Worm (Caenorhabditis elegans): Measurements from ENCODE around the gene F59B1.8.

The F59B1.8 gene

DNA sequence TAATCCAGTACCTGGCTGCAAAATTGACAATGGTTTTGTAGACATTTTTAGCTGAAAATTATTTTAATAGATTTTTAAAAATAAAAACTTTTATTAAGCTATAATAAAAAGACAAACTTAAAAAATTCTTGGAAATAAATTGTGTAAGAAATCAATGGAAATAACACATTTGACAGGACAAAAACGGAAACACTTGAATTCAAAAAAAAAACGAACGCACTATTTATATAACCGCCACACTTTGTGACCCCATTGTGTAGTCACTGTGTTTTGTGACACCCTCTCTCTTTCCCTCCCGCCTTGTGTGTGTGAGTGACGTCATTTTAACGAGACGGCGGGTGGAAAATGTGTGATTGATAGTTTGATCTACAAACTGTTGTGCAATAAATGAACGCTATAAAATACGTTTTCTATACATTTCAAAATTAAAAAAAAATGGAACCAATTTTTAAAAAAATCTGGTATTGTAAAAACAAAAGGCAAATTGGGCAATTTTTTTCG lies at the start of gene F59B1.8:
F59B1.8 (minus strand) TSS at position 51 of the 501 bp plus-strand sequence.
- no peak for TF ChIP-seq unc-62 (GFP tag; optimal IDR thresholded peaks at IDR 0.05)

ce11 chrV:3693657-3694056 lies 49.6 kb upstream of the F59B1.8 start:
- TF ChIP-seq unc-62 (GFP tag; optimal IDR thresholded peaks at IDR 0.05) = no peak

- TF ChIP-seq unc-62 (GFP tag; optimal IDR thresholded peaks at IDR 0.05) = no peak
Measured at ce11 chrV:3692613-3693012, 48.6 kb upstream of the F59B1.8 start.

- no peak for TF ChIP-seq unc-62 (GFP tag; optimal IDR thresholded peaks at IDR 0.05)
Measured at ce11 chrV:3688733-3689132, 44.7 kb upstream of the F59B1.8 start.

ce11 chrV:3686899-3687298 lies 42.9 kb upstream of the F59B1.8 start, which contains the start of gene unc-132:
Gene unc-132, plus strand, starts transcription at chrV:3687106.
- no peak for TF ChIP-seq unc-62 (GFP tag; optimal IDR thresholded peaks at IDR 0.05)

ce11 chrV:3686292-3686691 lies 42.2 kb upstream of the F59B1.8 start:
- no peak for TF ChIP-seq unc-62 (GFP tag; optimal IDR thresholded peaks at IDR 0.05)

ce11 chrV:3685790-3686208 lies 41.8 kb upstream of the F59B1.8 start, which contains the start of gene W08A12.2:
Gene W08A12.2, minus strand, starts transcription at chrV:3685892.
- no peak for TF ChIP-seq unc-62 (GFP tag; optimal IDR thresholded peaks at IDR 0.05)

DNA sequence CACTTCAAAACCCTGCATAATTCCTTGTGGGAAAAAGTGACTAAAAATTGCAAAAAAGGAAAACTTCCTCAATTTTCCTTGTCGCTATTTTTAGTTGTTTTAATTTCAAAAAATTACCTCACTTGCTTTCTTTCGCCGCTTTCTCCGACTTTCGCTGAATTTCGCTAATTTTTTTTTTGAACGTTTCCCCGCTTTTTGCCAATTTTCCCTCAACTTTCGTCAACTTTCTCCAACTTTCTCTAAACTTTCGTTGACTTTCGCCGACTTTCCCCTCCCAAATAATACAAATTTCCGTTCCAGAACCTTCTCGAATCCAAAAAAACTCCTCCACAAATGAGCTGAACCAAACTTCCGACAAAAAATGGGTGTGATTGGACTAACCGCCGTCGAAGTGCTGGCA lies 38.5 kb upstream of the F59B1.8 start, which contains the start of gene W08A12.3:
W08A12.3 (plus strand) TSS at position 301 of the 400 bp plus-strand sequence.
- no peak for TF ChIP-seq unc-62 (GFP tag; optimal IDR thresholded peaks at IDR 0.05)

DNA sequence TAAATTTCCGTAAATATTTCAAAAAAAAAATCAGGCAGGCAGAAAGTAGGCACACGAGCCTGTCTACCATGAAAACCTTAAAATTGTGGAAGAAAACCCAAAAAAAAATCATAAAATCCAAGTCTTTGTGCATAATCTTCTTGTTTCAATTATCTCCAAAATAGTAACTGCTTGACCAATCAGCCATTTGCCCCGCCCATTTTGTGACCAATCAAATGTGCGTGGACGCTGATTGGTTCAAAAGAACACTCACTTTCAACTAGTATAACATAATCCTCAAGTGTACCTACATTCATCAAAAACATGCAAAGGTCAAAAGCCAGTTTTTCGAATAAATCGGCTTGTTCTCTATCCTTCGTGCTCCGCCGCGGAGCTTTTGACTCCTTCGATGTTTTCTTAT lies 34.5 kb upstream of the F59B1.8 start:
- no peak for TF ChIP-seq unc-62 (GFP tag; optimal IDR thresholded peaks at IDR 0.05)

DNA sequence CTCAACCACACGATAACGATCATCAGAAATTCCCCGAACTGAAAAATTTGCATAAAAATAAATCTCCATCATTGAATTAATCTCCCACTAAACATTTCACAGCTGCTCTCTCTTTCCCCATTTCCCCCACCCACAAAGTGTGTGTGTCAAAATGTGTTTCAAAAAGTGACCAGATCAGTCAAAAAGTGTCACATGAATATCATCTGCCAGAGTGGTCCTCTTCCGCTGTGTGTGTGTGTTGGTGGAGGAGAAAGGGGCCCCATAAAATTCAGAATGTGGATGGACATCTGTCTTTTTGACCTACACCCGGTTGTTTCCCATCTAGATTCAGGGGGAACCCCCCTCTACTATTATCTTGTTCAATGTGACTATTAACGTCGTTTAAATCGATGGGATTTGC lies 33.2 kb upstream of the F59B1.8 start:
- TF ChIP-seq unc-62 (GFP tag; optimal IDR thresholded peaks at IDR 0.05) = no peak

- TF ChIP-seq unc-62 (GFP tag; optimal IDR thresholded peaks at IDR 0.05) = no peak
Measured at ce11 chrV:3673080-3673479, 29.0 kb upstream of the F59B1.8 start, which contains the start of gene pals-33. Gene pals-33, plus strand, starts transcription at chrV:3673380.

DNA sequence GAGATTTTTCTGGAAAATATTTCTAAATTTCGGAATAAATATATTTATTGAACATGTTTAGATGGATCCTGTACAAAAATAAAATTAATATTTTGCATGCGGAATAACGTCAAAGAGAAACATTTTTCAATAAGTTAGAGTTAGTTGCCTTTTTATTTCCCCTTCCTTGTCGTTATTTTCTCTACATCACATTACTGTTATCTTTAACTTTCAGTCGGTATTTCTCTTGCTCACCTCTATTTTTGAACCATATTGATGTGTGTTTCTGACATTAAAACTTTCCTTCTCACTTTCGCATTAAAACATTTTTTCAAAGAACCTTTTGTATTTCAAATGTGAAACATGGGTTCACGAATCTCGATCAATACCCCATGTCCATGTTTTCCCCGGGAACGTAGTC lies 26.5 kb upstream of the F59B1.8 start, which contains the start of gene Y39H10B.3:
Y39H10B.3 (plus strand) TSS at position 301 of the 400 bp plus-strand sequence.
- TF ChIP-seq unc-62 (GFP tag; optimal IDR thresholded peaks at IDR 0.05) = no peak

DNA sequence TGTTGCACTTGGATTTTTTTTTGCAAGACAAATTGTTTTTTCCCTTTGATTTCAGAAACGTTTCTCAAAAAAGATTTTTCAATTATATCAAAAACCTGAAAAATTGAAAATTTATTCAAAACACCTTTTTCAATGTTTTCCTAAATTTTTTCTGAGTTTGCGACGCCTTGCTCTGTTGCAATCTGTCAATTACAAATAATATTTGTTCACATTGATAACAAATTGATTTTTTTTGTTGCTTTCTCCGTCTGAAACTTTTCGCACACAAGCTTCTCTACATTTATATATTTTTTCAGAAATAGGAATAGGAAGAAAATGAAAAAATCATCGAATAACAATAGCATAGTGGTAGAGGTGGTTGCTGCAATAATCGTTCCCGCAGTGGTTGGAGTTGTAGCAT lies 24.4 kb upstream of the F59B1.8 start, which contains the start of gene Y39H10B.2:
Y39H10B.2 (plus strand) TSS at position 301 of the 400 bp plus-strand sequence.
- no peak for TF ChIP-seq unc-62 (GFP tag; optimal IDR thresholded peaks at IDR 0.05)

ce11 chrV:3666887-3667286 lies 22.8 kb upstream of the F59B1.8 start, which contains the start of gene str-113:
Gene str-113, minus strand, starts transcription at chrV:3666987.
- no peak for TF ChIP-seq unc-62 (GFP tag; optimal IDR thresholded peaks at IDR 0.05)

DNA sequence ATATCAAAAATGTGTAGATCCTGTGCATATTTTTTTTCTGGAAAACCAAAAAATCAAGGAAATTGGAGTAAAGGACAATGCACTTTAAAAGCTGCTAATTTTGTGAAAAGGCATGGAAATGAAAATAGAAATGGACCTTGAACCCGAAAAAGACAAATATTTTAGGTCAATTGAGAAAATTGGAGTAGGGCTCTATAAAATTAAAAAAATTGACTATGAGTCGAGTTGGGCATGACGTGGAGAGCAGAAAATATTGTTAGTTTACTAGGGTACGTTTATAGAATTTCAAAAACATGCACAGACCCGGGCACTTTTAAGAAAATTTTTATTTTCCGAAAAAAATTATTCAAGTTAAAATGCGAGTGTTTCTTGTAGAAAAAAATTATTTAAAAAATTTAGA lies 15.4 kb upstream of the F59B1.8 start, which contains the start of gene acr-23:
acr-23 (minus strand) TSS at position 101 of the 400 bp plus-strand sequence.
- TF ChIP-seq unc-62 (GFP tag; optimal IDR thresholded peaks at IDR 0.05) = no peak

- TF ChIP-seq unc-62 (GFP tag; optimal IDR thresholded peaks at IDR 0.05) = no peak
Measured at ce11 chrV:3649473-3649872, 5.4 kb upstream of the F59B1.8 start, which contains the start of gene str-114. Gene str-114, plus strand, starts transcription at chrV:3649773.

- no peak for TF ChIP-seq unc-62 (GFP tag; optimal IDR thresholded peaks at IDR 0.05)
Measured at ce11 chrV:3647862-3648261, 3.8 kb upstream of the F59B1.8 start, which contains the start of gene F59B1.10. Gene F59B1.10, minus strand, starts transcription at chrV:3647962.
